Worm (Caenorhabditis elegans) whole organism, L3 larva: ENCODE data around the gene C27B7.5.

Experiments
- ama-1 ChIP-seq: fragments of 150-350 bp; optimal IDR thresholded peaks from 2 replicates; lab custom pipeline; 2018
- ceh-9 ChIP-seq: sonication (generic microtip); optimal IDR thresholded peaks from 2 replicates; lab custom pipeline; 2018; ENCODE audit warnings: missing biosample characterization, missing genetic modification characterization
- daf-12 ChIP-seq: fragments of 150-350 bp; optimal IDR thresholded peaks from 2 replicates; lab custom pipeline; 2014; ENCODE audit warnings: missing biosample characterization, missing genetic modification reagents, missing genetic modification characterization
- egl-27 ChIP-seq: sonication (generic microtip); optimal IDR thresholded peaks from 4 replicates; lab custom pipeline; 2017; ENCODE audit warnings: missing biosample characterization, missing genetic modification reagents, missing genetic modification characterization
- elt-2 ChIP-seq: sonication (generic microtip); optimal IDR thresholded peaks from 2 replicates; lab custom pipeline; 2016; ENCODE audit warnings: missing genetic modification reagents, mild to moderate bottlenecking, missing genetic modification characterization, missing compliant biosample characterization
- elt-3 ChIP-seq, 3 experiments: fragments of 150-350 bp in 1 of 3; sonication (generic microtip) in 2 of 3; optimal IDR thresholded peaks; 2 replicates in 2 of 3; 4 replicates in 1 of 3; lab custom pipeline; 2014 to 2017; ENCODE audit warnings: missing biosample characterization in 3 of 3, missing genetic modification characterization in 3 of 3
- fkh-10 ChIP-seq: sonication (generic microtip); optimal IDR thresholded peaks from 2 replicates; lab custom pipeline; 2017; ENCODE audit warnings: missing biosample characterization, missing genetic modification reagents, missing genetic modification characterization
- nfya-1 ChIP-seq: sonication (generic microtip); optimal IDR thresholded peaks from 2 replicates; lab custom pipeline; 2017; ENCODE audit warnings: missing genetic modification characterization, mild to moderate bottlenecking, missing compliant biosample characterization, antibody characterized with exemption, moderate library complexity; ENCODE audit not compliant: insufficient read depth
- nhr-237 ChIP-seq: fragments of 150-350 bp; optimal IDR thresholded peaks from 2 replicates; lab custom pipeline; 2014; ENCODE audit warnings: missing biosample characterization, missing genetic modification characterization
- nhr-43 ChIP-seq: sonication (generic microtip); optimal IDR thresholded peaks from 2 replicates; lab custom pipeline; 2016; ENCODE audit warnings: mild to moderate bottlenecking, missing genetic modification characterization, missing compliant biosample characterization; ENCODE audit not compliant: poor library complexity, severe bottlenecking
- skn-1 ChIP-seq: fragments of 150-350 bp; optimal IDR thresholded peaks from 2 replicates; lab custom pipeline; 2014; ENCODE audit warnings: missing biosample characterization, missing genetic modification characterization
- unc-39 ChIP-seq: sonication (generic microtip); optimal IDR thresholded peaks from 4 replicates; lab custom pipeline; 2017; ENCODE audit warnings: missing biosample characterization, missing genetic modification characterization
- zag-1 ChIP-seq: fragments of 150-350 bp; optimal IDR thresholded peaks from 2 replicates; lab custom pipeline; 2014; ENCODE audit warnings: missing biosample characterization, missing genetic modification characterization

DNA sequence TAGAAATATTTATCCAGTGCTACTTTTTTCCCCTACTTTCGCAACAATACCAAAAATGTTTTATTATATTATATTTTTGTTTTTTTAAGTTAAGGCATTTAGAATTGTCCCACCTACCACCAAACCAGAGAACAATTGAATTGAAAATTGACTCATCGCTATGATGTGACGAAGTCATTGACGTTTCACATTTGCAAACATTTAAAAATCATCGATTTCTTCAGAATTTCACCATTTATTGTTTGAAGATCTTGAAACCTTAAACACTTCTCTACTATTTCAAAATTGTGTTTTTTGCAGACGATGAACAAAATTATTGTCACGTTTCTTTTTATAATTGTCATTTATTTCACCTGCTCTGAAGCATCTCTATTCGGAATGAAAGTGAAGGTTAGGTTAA, 20.3 kb upstream of the C27B7.5 start, which contains the start of gene C09G9.8:
- TF ChIP-seq fkh-10 (no peak), zag-1 (tag; lab: Kevin White, UChicago) (no peak), skn-1 (tag; lab: Kevin White, UChicago) (no peak), egl-27 (tag; lab: Kevin White, UChicago) (no peak), elt-2 (tag; lab: Kevin White, UChicago) (no peak), nhr-237 (tag; lab: Kevin White, UChicago) (no peak), ama-1 (lab: Kevin White, UChicago) (no peak), nhr-43 (tag; lab: Kevin White, UChicago) (no peak), elt-3 (tag; optimal IDR thresholded peaks at IDR 0.05; lab: Kevin White, UChicago) (no peak), daf-12 (no peak), ceh-9 (tag; lab: Kevin White, UChicago) (no peak), nfya-1 (tag; lab: Kevin White, UChicago) (no peak), unc-39 (no peak)
